Worm (Caenorhabditis elegans): ENCODE measurements around the gene fbxb-119.
A peak's percentile ranks its signal among the peaks of the same experiment; 100 is the strongest.
"Not testable (repeated sequence)": the region's sequence is repeated elsewhere in the genome, so short reads cannot be mapped to it uniquely, and the experiment has no call there.

fbxb-119 gene

DNA sequence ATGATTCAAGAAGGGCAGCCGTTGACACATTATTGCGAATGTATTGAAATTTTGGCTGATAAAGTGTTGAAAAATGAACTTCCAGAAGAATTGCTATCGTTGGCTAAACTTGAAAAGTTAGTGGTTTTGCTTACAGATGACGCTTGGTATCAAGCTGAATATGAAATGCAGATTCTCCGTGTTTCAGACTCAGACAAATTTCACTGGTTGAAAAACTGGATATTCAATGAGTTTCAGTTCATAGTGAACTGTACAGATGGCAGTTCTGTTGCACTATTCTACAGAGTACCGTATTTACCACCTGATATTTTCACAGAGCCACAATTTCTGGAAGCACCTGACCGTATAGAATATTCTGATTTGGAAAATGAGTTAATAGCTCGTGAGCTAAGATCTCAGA lies 19.1 kb upstream of the fbxb-119 start:
- TF ChIP-seq Y79H2A.3 (GFP tag; conservative IDR thresholded peaks at IDR 0.05) (no peak), K12H6.12 (tag; optimal IDR thresholded peaks at IDR 0.05) (no peak), attf-3 (GFP tag; conservative IDR thresholded peaks at IDR 0.05) (no peak), lsy-27 (tag; optimal IDR thresholded peaks at IDR 0.05; ENCODE audit: borderline replicate concordance, insufficient read depth) (no peak), unc-62 (GFP tag; optimal IDR thresholded peaks at IDR 0.05) (no peak), sdz-38 (tag; optimal IDR thresholded peaks at IDR 0.05) (no peak), Y53F4B.3 (GFP tag; IDR thresholded peaks at IDR 0.05) (no peak), dpff-1 (tag; optimal IDR thresholded peaks at IDR 0.05) (no peak), tbp1 (GFP tag; optimal IDR thresholded peaks at IDR 0.05) (no peak), dpl-1 (GFP tag; optimal IDR thresholded peaks at IDR 0.05) (no peak), rpc-1 (optimal IDR thresholded peaks at IDR 0.05) (no peak), rpc-1 (tag; optimal IDR thresholded peaks at IDR 0.05) (no peak), ceh-100 (GFP tag; IDR thresholded peaks at IDR 0.05) (no peak), T26A5.8 (tag; optimal IDR thresholded peaks at IDR 0.05) (no peak), cebp-2 (GFP tag; IDR thresholded peaks at IDR 0.05) (no peak), nhr-27 (tag; optimal IDR thresholded peaks at IDR 0.05) (no peak), somi-1 (GFP tag; optimal IDR thresholded peaks at IDR 0.05) (no peak)

DNA sequence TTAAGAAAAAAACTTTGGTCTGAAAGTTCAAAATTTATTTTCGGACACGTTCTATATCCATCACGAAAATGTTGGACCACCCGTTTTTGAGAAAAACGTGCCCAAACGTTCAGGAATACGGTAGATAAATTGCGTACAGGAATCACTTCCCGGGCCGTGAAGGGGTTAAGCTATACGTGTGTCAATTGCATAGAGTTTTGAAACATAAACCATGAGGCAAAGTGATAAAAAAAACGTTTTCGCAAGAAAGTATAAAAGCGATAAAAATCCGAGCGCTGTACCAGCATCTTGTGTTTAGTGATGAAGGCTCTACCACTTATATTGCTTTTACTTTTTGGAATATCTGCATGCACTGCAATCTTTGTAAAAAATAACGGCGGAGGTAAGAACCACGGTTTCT lies 16.0 kb upstream of the fbxb-119 start, which contains the start of gene Y51A2A.6:
TSS of gene Y51A2A.6 (plus strand) at position 301 of the 400 bp plus-strand sequence.
- TF ChIP-seq K11D2.4 (GFP tag; IDR thresholded peaks at IDR 0.05); nfyb-1 (GFP tag; IDR thresholded peaks at IDR 0.05); ceh-27 (GFP tag; optimal IDR thresholded peaks at IDR 0.05): not testable (repeated sequence)

DNA sequence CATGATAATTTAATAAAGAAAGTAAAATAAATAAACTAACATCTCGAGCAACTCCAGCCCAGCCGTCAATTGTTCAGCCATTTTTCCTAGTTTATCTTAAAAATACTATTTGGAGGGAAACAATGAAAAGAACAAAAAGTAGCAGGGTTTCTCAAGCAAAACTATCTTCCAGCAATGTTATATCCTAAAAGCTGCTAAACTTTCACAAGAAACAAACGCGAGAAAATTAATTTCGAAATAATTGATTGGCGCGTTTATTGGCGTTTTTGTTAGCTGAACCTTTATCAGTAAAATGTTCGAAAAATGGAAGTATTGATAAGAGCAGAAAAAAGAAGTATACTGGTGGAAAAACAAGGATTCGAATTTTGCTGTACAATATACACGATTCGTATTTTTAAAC lies 4.8 kb downstream of the fbxb-119 start, which contains the start of gene B0462.5:
TSS of gene B0462.5 (minus strand) at position 101 of the 400 bp plus-strand sequence.
- no peak for TF ChIP-seq athp-1 (tag; optimal IDR thresholded peaks at IDR 0.05)
- 0 out of 2 replicates have a peak, but pooled peaks have one; percentile 24 for TF ChIP-seq cebp-1 (GFP tag; IDR thresholded peaks at IDR 0.05)
- no peak for TF ChIP-seq cebp-1 (tag; optimal IDR thresholded peaks at IDR 0.05)

DNA sequence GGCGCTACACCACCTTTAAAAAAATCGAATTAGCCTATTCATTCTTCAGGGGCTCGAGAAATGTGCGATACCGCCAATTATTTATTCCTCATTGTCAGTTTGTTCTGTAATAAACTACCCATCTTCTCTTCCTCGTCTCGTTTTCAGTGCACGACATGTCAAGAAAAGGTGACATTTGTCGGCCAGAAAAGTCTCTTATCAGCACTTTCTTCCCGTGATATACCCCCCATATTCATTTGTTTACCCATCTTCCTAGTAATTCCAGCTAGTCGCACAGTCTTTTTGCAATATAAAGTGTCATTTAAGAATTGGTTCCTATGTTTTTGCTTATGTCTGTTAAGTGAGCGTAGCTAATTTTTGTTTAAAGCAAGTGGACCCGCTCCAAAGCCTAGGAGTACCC lies 6.1 kb downstream of the fbxb-119 start:
- TF ChIP-seq lsy-27 (tag; optimal IDR thresholded peaks at IDR 0.05; ENCODE audit: borderline replicate concordance, insufficient read depth): no peak
- TF ChIP-seq dox-1 (GFP tag; IDR thresholded peaks at IDR 0.05): 0 out of 2 replicates have a peak, but pooled peaks have one; percentile 21
- TF ChIP-seq unc-130 (GFP tag; optimal IDR thresholded peaks at IDR 0.05): no peak
- no peak for TF ChIP-seq D2030.7 (GFP tag; IDR thresholded peaks at IDR 0.05)
- no peak for TF ChIP-seq madf-3 (GFP tag; IDR thresholded peaks at IDR 0.05)
- no peak for TF ChIP-seq cebp-1 (GFP tag; IDR thresholded peaks at IDR 0.05)
- no peak for TF ChIP-seq cebp-1 (tag; optimal IDR thresholded peaks at IDR 0.05)
- peak; percentile 55 for TF ChIP-seq nhr-80 (tag; optimal IDR thresholded peaks at IDR 0.05)
- no peak for TF ChIP-seq snpc-3.4 (tag; optimal IDR thresholded peaks at IDR 0.05)

DNA sequence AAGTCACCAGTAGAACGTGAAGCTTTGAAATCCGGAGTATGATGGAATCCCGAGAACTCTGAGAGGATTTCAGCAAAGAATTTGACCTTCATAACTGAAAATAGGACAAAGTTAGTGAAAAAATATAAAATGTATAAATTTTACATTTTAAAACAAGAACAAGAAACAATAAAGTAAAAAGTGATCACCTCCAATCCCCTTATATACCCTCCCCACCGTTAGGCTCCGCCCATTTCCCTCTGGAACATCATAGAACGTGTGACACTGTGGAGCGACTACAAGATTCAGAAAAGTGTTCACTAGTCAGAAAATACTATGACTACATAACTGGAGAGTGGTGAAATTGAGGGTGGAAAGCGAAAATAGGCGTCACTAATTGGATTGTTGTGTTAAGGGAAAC lies 12.7 kb downstream of the fbxb-119 start, which contains the start of gene B0462.4:
TSS of gene B0462.4 (minus strand) at position 101 of the 400 bp plus-strand sequence.
- TF ChIP-seq dox-1 (GFP tag; IDR thresholded peaks at IDR 0.05) (no peak), F22D6.2 (tag; optimal IDR thresholded peaks at IDR 0.05) (no peak), ztf-18 (tag; optimal IDR thresholded peaks at IDR 0.05) (no peak), K12H6.12 (tag; optimal IDR thresholded peaks at IDR 0.05) (no peak), pha-4 (tag; optimal IDR thresholded peaks at IDR 0.05) (no peak)

All from whole organism, young adult.